Worm (Caenorhabditis elegans) whole organism, late embryonic: ENCODE measurements around the gene M03C11.3.
"Not testable (repeated sequence)": the region's sequence is repeated elsewhere in the genome, so short reads cannot be mapped to it uniquely, and the experiment has no call there.

ENCODE experiments used
- K09A11.1 ChIP-seq: sonication (generic microtip); optimal IDR thresholded peaks from 2 replicates; lab custom pipeline; 2017; ENCODE audit warnings: antibody characterized with exemption, mild to moderate bottlenecking, missing genetic modification characterization, missing compliant biosample characterization; ENCODE audit not compliant: insufficient read depth
- ceh-24 ChIP-seq: sonication (generic microtip); optimal IDR thresholded peaks from 2 replicates; lab custom pipeline; 2016; ENCODE audit warnings: mild to moderate bottlenecking, missing genetic modification characterization, missing compliant biosample characterization
- eyg-1 ChIP-seq: sonication (generic microtip); optimal IDR thresholded peaks from 2 replicates; lab custom pipeline; 2016; ENCODE audit warnings: missing genotype, missing genetic modification characterization, missing compliant biosample characterization
- npax-4 ChIP-seq: sonication (generic microtip); optimal IDR thresholded peaks from 2 replicates; lab custom pipeline; 2016; ENCODE audit warnings: missing genetic modification characterization, missing compliant biosample characterization
- pha-4 ChIP-seq: fragments of 150-350 bp; optimal IDR thresholded peaks from 2 replicates; lab custom pipeline; 2018; ENCODE audit warnings: missing biosample characterization, missing genetic modification reagents, missing genetic modification characterization
- unc-86 ChIP-seq: sonication (generic microtip); optimal IDR thresholded peaks from 2 replicates; lab custom pipeline; 2016; ENCODE audit warnings: missing genetic modification characterization, missing compliant biosample characterization

DNA sequence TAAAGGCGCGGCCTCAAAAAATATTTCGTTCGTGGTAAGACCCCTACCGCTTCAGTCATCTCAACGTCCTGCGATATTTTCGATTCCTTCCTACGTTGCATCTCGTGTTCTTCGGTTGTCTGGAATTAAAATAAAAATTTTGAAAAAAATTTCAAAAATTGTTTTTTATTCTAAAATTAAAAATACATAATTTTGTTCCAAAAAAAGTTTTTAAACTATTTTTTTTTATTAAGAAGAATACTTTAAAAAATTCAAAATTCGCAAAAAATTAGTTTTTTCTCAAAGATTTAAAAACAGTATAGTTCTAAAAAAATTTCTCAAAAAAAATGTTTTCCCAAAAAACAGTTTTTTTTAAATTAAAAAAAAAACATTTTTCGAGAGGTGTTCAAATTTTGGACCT is 33.9 kb downstream of the M03C11.3 start, which contains the start of gene H04D03.6:
- not testable (repeated sequence) for TF ChIP-seq npax-4 (tag; lab: Kevin White, UChicago); pha-4 (tag; lab: Kevin White, UChicago); ceh-24; unc-86 (tag; lab: Kevin White, UChicago); K09A11.1; eyg-1 (tag; lab: Kevin White, UChicago)
